Fruit fly (Drosophila melanogaster) whole organism, adult: ENCODE data around the gene CG9667.

ENCODE experiments used
- CG11617 ChIP-seq: fragments of 200-800 bp; sonication (Bioruptor generic); optimal IDR thresholded peaks from 2 replicates; lab custom pipeline; 2017; ENCODE audit warnings: mild to moderate bottlenecking, missing biosample characterization, missing genetic modification reagents, missing genetic modification characterization
- CG12768 ChIP-seq: fragments of 200-800 bp; sonication (Bioruptor generic); optimal IDR thresholded peaks from 2 replicates; lab custom pipeline; 2017; ENCODE audit warnings: missing biosample characterization, missing genetic modification characterization, mild to moderate bottlenecking, moderate library complexity, missing genetic modification reagents
- CG14711 ChIP-seq: fragments of 200-800 bp; sonication (Bioruptor generic); optimal IDR thresholded peaks from 2 replicates; lab custom pipeline; 2018; ENCODE audit warnings: missing biosample characterization, mild to moderate bottlenecking, missing genetic modification characterization, moderate library complexity
- CG5204 ChIP-seq: fragments of 200-800 bp; sonication (Bioruptor generic); optimal IDR thresholded peaks from 2 replicates; lab custom pipeline; 2016; ENCODE audit warnings: missing biosample characterization, missing genetic modification characterization
- CG7045 ChIP-seq: fragments of 200-800 bp; sonication (Bioruptor generic); optimal IDR thresholded peaks from 2 replicates; lab custom pipeline; 2017; ENCODE audit warnings: missing biosample characterization, mild to moderate bottlenecking, missing genetic modification characterization
- CG7101 ChIP-seq: fragments of 200-800 bp; sonication (Bioruptor generic); optimal IDR thresholded peaks from 2 replicates; lab custom pipeline; 2018; ENCODE audit warnings: missing biosample characterization, mild to moderate bottlenecking, missing genetic modification characterization, moderate library complexity
- Crg-1 ChIP-seq: fragments of 200-800 bp; sonication (Bioruptor generic); optimal IDR thresholded peaks from 2 replicates; lab custom pipeline; 2016; ENCODE audit warnings: missing biosample characterization, missing genetic modification characterization
- Hr96 ChIP-seq: fragments of 200-800 bp; sonication (Bioruptor generic); optimal IDR thresholded peaks from 2 replicates; lab custom pipeline; 2016; ENCODE audit warnings: missing biosample characterization, missing genetic modification characterization
- Mnt ChIP-seq: fragments of 200-800 bp; sonication (Bioruptor generic); optimal IDR thresholded peaks from 2 replicates; lab custom pipeline; 2016; ENCODE audit warnings: missing biosample characterization, mild to moderate bottlenecking, missing genetic modification characterization
- bab1 ChIP-seq: fragments of 200-800 bp; sonication (Bioruptor generic); optimal IDR thresholded peaks from 3 replicates; lab custom pipeline; 2019; ENCODE audit warnings: missing biosample characterization, mild to moderate bottlenecking, missing genetic modification characterization, moderate library complexity
- cic ChIP-seq: fragments of 200-800 bp; sonication (Bioruptor generic); optimal IDR thresholded peaks from 2 replicates; lab custom pipeline; 2017; ENCODE audit warnings: missing biosample characterization, mild to moderate bottlenecking, missing genetic modification characterization, moderate library complexity
- ovo ChIP-seq: fragments of 200-800 bp; sonication (Bioruptor generic); optimal IDR thresholded peaks from 2 replicates; lab custom pipeline; 2016; ENCODE audit warnings: missing biosample characterization, missing genetic modification characterization
- pad ChIP-seq: fragments of 200-800 bp; sonication (Bioruptor generic); optimal IDR thresholded peaks from 3 replicates; lab custom pipeline; 2017; ENCODE audit warnings: missing biosample characterization, missing genetic modification characterization, mild to moderate bottlenecking, moderate library complexity, missing genetic modification reagents
- toe ChIP-seq: fragments of 200-800 bp; sonication (Bioruptor generic); optimal IDR thresholded peaks from 2 replicates; lab custom pipeline; 2016; ENCODE audit warnings: missing biosample characterization, missing genetic modification characterization

dm6 chr3R:8109782-8110181, 16.4 kb downstream of the CG9667 start:
- no peak for TF ChIP-seq CG5204 (GFP tag; lab: Kevin White, UChicago)
- TF ChIP-seq Mnt = no peak
- TF ChIP-seq CG12768 (GFP tag; lab: Kevin White, UChicago) = no peak
- TF ChIP-seq bab1 (GFP tag; lab: Kevin White, UChicago) = no peak
- TF ChIP-seq CG7045 (GFP tag; lab: Kevin White, UChicago) = no peak
- no peak for TF ChIP-seq CG11617 (GFP tag; lab: Kevin White, UChicago)
- TF ChIP-seq CG14711 = no peak
- no peak for TF ChIP-seq cic (GFP tag; lab: Kevin White, UChicago)
- TF ChIP-seq ovo (GFP tag; lab: Kevin White, UChicago) = no peak
- TF ChIP-seq Crg-1 (GFP tag; lab: Kevin White, UChicago) = no peak
- no peak for TF ChIP-seq toe (GFP tag; lab: Kevin White, UChicago)
- TF ChIP-seq CG7101 (tag; lab: Kevin White, UChicago) = no peak
- no peak for TF ChIP-seq Hr96 (GFP tag; lab: Kevin White, UChicago)
- no peak for TF ChIP-seq pad (GFP tag; lab: Kevin White, UChicago)
